Worm (Caenorhabditis elegans) whole organism, young adult: Measurements from ENCODE around the gene chil-4.

ENCODE experiments used
- Y56A3A.18 ChIP-seq: fragments of 200-800 bp; sonication (Bioruptor generic); IDR thresholded peaks from 2 replicates; pipeline ENCODE4 v1.3.6; 2022; ENCODE audit warnings: missing genetic modification reagents, missing genetic modification characterization, missing compliant biosample characterization
- ceh-91 ChIP-seq: fragments of 200-800 bp; sonication (Bioruptor generic); IDR thresholded peaks from 2 replicates; pipeline ENCODE4 v1.3.6; 2022; ENCODE audit warnings: missing genetic modification reagents, missing genetic modification characterization, missing compliant biosample characterization

- TF ChIP-seq Y56A3A.18 (GFP tag; lab: Robert Waterston, UW) (no peak), ceh-91 (no peak)
These were observed 25.3 kb upstream of the chil-4 start, which contains the start of gene C08H9.15 for ce11 chrII:9880826-9881225.
